Fruit fly (Drosophila melanogaster) whole organism, embryonic: ENCODE data around the gene fwd.
A peak's percentile ranks its signal among the peaks of the same experiment; 100 is the strongest.

Source experiments
- Atf3 ChIP-seq: fragments of 200-800 bp; sonication (Bioruptor generic); optimal IDR thresholded peaks from 3 replicates; lab custom pipeline; 2016; ENCODE audit warnings: missing biosample characterization, missing genetic modification characterization
- Bgb ChIP-seq: fragments of 200-800 bp; sonication (Bioruptor generic); IDR thresholded peaks from 2 replicates; pipeline ENCODE4 v1.3.6; 2022; ENCODE audit warnings: missing biosample characterization, missing genetic modification characterization; ENCODE audit not compliant: partially characterized antibody
- CG10267 ChIP-seq: fragments of 200-800 bp; sonication (Bioruptor generic); optimal IDR thresholded peaks from 2 replicates; lab custom pipeline; 2018; ENCODE audit warnings: missing biosample characterization, mild to moderate bottlenecking, missing genetic modification characterization, moderate library complexity
- CG10462 ChIP-seq: fragments of 200-800 bp; sonication (Bioruptor generic); optimal IDR thresholded peaks from 2 replicates; lab custom pipeline; 2016; ENCODE audit warnings: missing biosample characterization, missing genetic modification characterization
- CG10654 ChIP-seq: fragments of 200-800 bp; sonication (Bioruptor generic); optimal IDR thresholded peaks from 2 replicates; lab custom pipeline; 2016; ENCODE audit warnings: missing biosample characterization, missing genetic modification characterization
- CG11398 ChIP-seq: fragments of 200-800 bp; sonication (Bioruptor generic); optimal IDR thresholded peaks from 2 replicates; lab custom pipeline; 2016; ENCODE audit warnings: missing biosample characterization, missing genetic modification characterization
- CG1233 ChIP-seq: fragments of 200-800 bp; sonication (Bioruptor generic); optimal IDR thresholded peaks from 4 replicates; lab custom pipeline; 2018; ENCODE audit warnings: missing biosample characterization, mild to moderate bottlenecking, missing genetic modification characterization
- CG12942 ChIP-seq: fragments of 200-800 bp; sonication (Bioruptor generic); optimal IDR thresholded peaks from 3 replicates; lab custom pipeline; 2016; ENCODE audit warnings: missing biosample characterization, missing genetic modification characterization
- CG15073 ChIP-seq: fragments of 200-800 bp; sonication (Bioruptor generic); optimal IDR thresholded peaks from 2 replicates; lab custom pipeline; 2016; ENCODE audit warnings: missing biosample characterization, missing genetic modification characterization
- CG1647 ChIP-seq: fragments of 200-800 bp; sonication (Bioruptor generic); optimal IDR thresholded peaks from 3 replicates; lab custom pipeline; 2016; ENCODE audit warnings: missing biosample characterization, missing genetic modification characterization
- CG4730 ChIP-seq: fragments of 200-800 bp; sonication (Bioruptor generic); IDR thresholded peaks from 2 replicates; pipeline ENCODE4 v1.3.6; 2022; ENCODE audit warnings: missing biosample characterization, missing genetic modification characterization
- CG4854 ChIP-seq: fragments of 200-800 bp; sonication (Bioruptor generic); optimal IDR thresholded peaks from 2 replicates; lab custom pipeline; 2016; ENCODE audit warnings: missing biosample characterization, missing genetic modification characterization, inconsistent platforms
- CG6854 ChIP-seq: fragments of 200-800 bp; sonication (Bioruptor generic); optimal IDR thresholded peaks from 3 replicates; lab custom pipeline; 2017; ENCODE audit warnings: missing biosample characterization, mild to moderate bottlenecking, missing genetic modification characterization
- CG9932 ChIP-seq: fragments of 200-800 bp; sonication (Bioruptor generic); IDR thresholded peaks from 2 replicates; pipeline ENCODE4 v1.3.6; 2022; ENCODE audit warnings: missing biosample characterization, missing genetic modification characterization
- D ChIP-seq, 2 experiments: fragments of 200-800 bp in 1 of 2; fragments of >200 bp in 1 of 2; sonication (Bioruptor generic) in 1 of 2; optimal IDR thresholded peaks; 2 replicates in 1 of 2; 3 replicates in 1 of 2; lab custom pipeline; 2017; ENCODE audit warnings: mild to moderate bottlenecking in 1 of 2, missing biosample characterization in 1 of 2, missing genetic modification characterization in 1 of 2, missing genetic modification reagents in 1 of 2
- E2f1 ChIP-seq: fragments of 200-800 bp; sonication (Bioruptor generic); IDR thresholded peaks from 2 replicates; pipeline ENCODE4 v1.3.6; 2022; ENCODE audit warnings: missing biosample characterization, missing genetic modification characterization
- Ets65A ChIP-seq: fragments of 200-800 bp; sonication (Bioruptor generic); peaks from one replicate; lab custom pipeline; 2016; ENCODE audit warnings: missing biosample characterization, missing genetic modification characterization
- GATAe ChIP-seq: fragments of 200-800 bp; sonication (Bioruptor generic); conservative IDR thresholded peaks from 2 replicates; pipeline ENCODE4 v1.3.6; 2022; ENCODE audit warnings: missing biosample characterization, missing genetic modification characterization
- HLH4C ChIP-seq: fragments of 200-800 bp; sonication (Bioruptor generic); IDR thresholded peaks from 3 replicates; pipeline ENCODE4 v1.3.6; 2022; ENCODE audit warnings: missing biosample characterization, missing genetic modification characterization; ENCODE audit not compliant: partially characterized antibody
- HLHmδ ChIP-seq: fragments of 200-800 bp; sonication (Bioruptor generic); optimal IDR thresholded peaks from 2 replicates; lab custom pipeline; 2018; ENCODE audit warnings: missing biosample characterization, mild to moderate bottlenecking, missing genetic modification characterization, moderate library complexity
- Myb ChIP-seq: fragments of 200-800 bp; sonication (Bioruptor generic); optimal IDR thresholded peaks from 2 replicates; lab custom pipeline; 2016; ENCODE audit warnings: missing biosample characterization, missing genetic modification characterization
- Trl ChIP-seq, 3 experiments: fragments of >200 bp in 2 of 3; fragments of 200-800 bp in 1 of 3; sonication (Bioruptor generic) in 1 of 3; optimal IDR thresholded peaks; 2 replicates in 1 of 3; 3 replicates in 2 of 3; lab custom pipeline; 2016 to 2017; ENCODE audit warnings: missing biosample characterization in 1 of 3, missing genetic modification characterization in 1 of 3
- abd-A ChIP-seq: fragments of 200-800 bp; sonication (Bioruptor generic); optimal IDR thresholded peaks from 3 replicates; lab custom pipeline; 2019; ENCODE audit warnings: missing biosample characterization, mild to moderate bottlenecking, missing genetic modification characterization, moderate library complexity
- az2 ChIP-seq: fragments of 200-800 bp; sonication (Bioruptor generic); optimal IDR thresholded peaks from 3 replicates; lab custom pipeline; 2016; ENCODE audit warnings: missing biosample characterization, missing genetic modification characterization
- bbx ChIP-seq: fragments of 200-800 bp; sonication (Bioruptor generic); IDR thresholded peaks from 2 replicates; pipeline ENCODE4 v1.3.6; 2022; ENCODE audit warnings: missing biosample characterization, missing genetic modification characterization; ENCODE audit not compliant: partially characterized antibody
- disco-r ChIP-seq: fragments of 200-800 bp; sonication (Bioruptor generic); optimal IDR thresholded peaks from 2 replicates; lab custom pipeline; 2016; ENCODE audit warnings: missing biosample characterization, missing genetic modification characterization
- ewg ChIP-seq: fragments of 200-800 bp; sonication (Bioruptor generic); optimal IDR thresholded peaks from 3 replicates; lab custom pipeline; 2017; ENCODE audit warnings: mild to moderate bottlenecking, missing biosample characterization, missing genetic modification reagents, missing genetic modification characterization
- ind ChIP-seq: fragments of 200-800 bp; sonication (Bioruptor generic); optimal IDR thresholded peaks from 3 replicates; lab custom pipeline; 2016; ENCODE audit warnings: missing biosample characterization, missing genetic modification characterization
- pan ChIP-seq, 4 experiments: fragments of >200 bp in 3 of 4; fragments of 200-800 bp in 1 of 4; sonication (Bioruptor generic) in 1 of 4; optimal IDR thresholded peaks in 3 of 4; IDR thresholded peaks in 1 of 4; 2 replicates each; pipeline versions ENCODE4 v1.3.6 to Lab custom; 2017 to 2022; ENCODE audit warnings: missing biosample characterization in 2 of 4, missing genetic modification characterization in 2 of 4, mixed read lengths in 1 of 4
- psq ChIP-seq: fragments of 200-800 bp; sonication (Bioruptor generic); optimal IDR thresholded peaks from 2 replicates; lab custom pipeline; 2017; ENCODE audit warnings: missing biosample characterization, missing genetic modification characterization
- schlank ChIP-seq: fragments of 200-800 bp; sonication (Bioruptor generic); optimal IDR thresholded peaks from 2 replicates; lab custom pipeline; 2018; ENCODE audit warnings: missing biosample characterization, mild to moderate bottlenecking, missing genetic modification characterization
- sens ChIP-seq: fragments of 200-800 bp; sonication (Bioruptor generic); peaks from one replicate; lab custom pipeline; 2016; ENCODE audit warnings: missing biosample characterization, missing genetic modification characterization
- twi ChIP-seq: fragments of 200-800 bp; optimal IDR thresholded peaks from 2 replicates; lab custom pipeline; 2019; ENCODE audit warnings: missing biosample characterization, mild to moderate bottlenecking, missing genetic modification characterization, moderate library complexity
- usp ChIP-seq: fragments of >200 bp; optimal IDR thresholded peaks from 2 replicates; lab custom pipeline; 2017; ENCODE audit warnings: missing biosample characterization, missing genetic modification characterization

The fwd gene

dm6 chr3L:320798-321197 lies 1.1 kb upstream of the fwd start:
- TF ChIP-seq twi (tag; lab: Kevin White, UChicago), result peak; percentile 98
- TF ChIP-seq E2f1, result no peak
- TF ChIP-seq HLHmδ, result peak; percentile 30
- TF ChIP-seq sens (GFP tag; lab: Kevin White, UChicago), result peak; percentile 74
- no peak for TF ChIP-seq CG4730 (GFP tag; lab: Robert Waterston, UW)
- TF ChIP-seq, all 482 proteins: peak for 3

- TF ChIP-seq D (optimal IDR thresholded peaks at IDR 0.05; lab: Kevin White, UChicago), result peak; percentile 17
- no peak for TF ChIP-seq D (GFP tag; optimal IDR thresholded peaks at IDR 0.05; lab: Kevin White, UChicago)
- TF ChIP-seq CG10462, result peak; percentile 60
- TF ChIP-seq Myb (GFP tag; lab: Kevin White, UChicago), result peak; percentile 65
- peak; percentile 63 for TF ChIP-seq sens (GFP tag; lab: Kevin White, UChicago)
- TF ChIP-seq CG4854, result no peak
- TF ChIP-seq CG10267, result no peak
- TF ChIP-seq, all 482 proteins: peak for 4
Observed at dm6 chr3L:320010-320337, 290 bp upstream of the fwd start.

DNA sequence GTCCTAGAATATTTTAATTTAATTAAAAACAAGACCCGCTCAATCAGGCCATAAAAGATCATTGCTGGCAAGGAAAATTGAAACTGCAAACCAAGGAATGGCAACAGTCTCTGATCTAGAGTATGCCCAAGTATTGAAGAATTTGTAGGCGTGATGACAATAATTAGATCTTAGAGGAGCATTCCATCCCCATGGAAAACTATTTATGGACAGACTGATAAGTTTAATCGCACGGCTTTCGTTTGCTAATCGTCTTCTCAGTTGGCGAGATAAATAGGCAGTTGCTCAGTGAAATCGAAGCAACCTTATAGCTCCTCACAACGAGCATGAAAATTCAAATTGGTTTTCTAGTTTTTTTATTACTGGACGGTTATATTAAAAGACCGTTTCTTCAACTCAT lies 2.9 kb downstream of the fwd start, which contains the start of gene ddbt:
ddbt (plus strand) TSS at position 301 of the 400 bp plus-strand sequence.
- TF ChIP-seq GATAe (GFP tag; lab: Robert Waterston, UW) (no peak), schlank (tag; lab: Kevin White, UChicago) (no peak), psq (GFP tag; lab: Kevin White, UChicago) (no peak), CG15073 (GFP tag; lab: Kevin White, UChicago) (no peak), Trl (optimal IDR thresholded peaks at IDR 0.05; lab: Kevin White, UChicago) (no peak), Trl (GFP tag; optimal IDR thresholded peaks at IDR 0.05; lab: Kevin White, UChicago) (no peak), CG9932 (no peak), disco-r (GFP tag; lab: Kevin White, UChicago) (no peak), CG1647 (GFP tag; lab: Kevin White, UChicago) (no peak), CG12942 (GFP tag; lab: Kevin White, UChicago) (no peak), usp (GFP tag; lab: Kevin White, UChicago) (no peak), Bgb (GFP tag; lab: Robert Waterston, UW) (no peak), CG1233 (GFP tag; lab: Kevin White, UChicago) (no peak)

DNA sequence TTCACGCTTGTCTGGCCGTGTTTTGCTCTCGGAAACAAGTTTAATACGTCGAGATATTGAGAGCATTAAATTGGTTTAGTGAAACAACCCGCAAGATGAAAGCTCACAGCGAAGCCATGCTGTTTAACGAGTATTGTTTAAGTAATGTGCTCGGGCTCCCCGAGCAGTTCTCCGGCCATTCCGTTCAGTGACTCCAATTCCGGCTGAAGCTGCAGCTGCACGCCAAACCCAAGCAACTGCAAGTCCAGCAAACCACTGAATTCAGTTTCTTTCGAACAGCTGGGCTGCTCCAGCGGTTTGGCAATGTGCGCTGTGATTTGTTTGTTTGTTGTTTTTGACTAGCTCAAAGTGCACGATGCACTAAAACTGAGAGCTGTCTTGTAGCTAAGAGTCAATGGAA lies 4.5 kb downstream of the fwd start:
- no peak for TF ChIP-seq D (optimal IDR thresholded peaks at IDR 0.05; lab: Kevin White, UChicago)
- no peak for TF ChIP-seq D (GFP tag; optimal IDR thresholded peaks at IDR 0.05; lab: Kevin White, UChicago)
- peak; percentile 78 for TF ChIP-seq Ets65A
- no peak for TF ChIP-seq az2
- no peak for TF ChIP-seq pan (optimal IDR thresholded peaks at IDR 0.05; lab: Kevin White, UChicago)
- TF ChIP-seq pan (GFP tag; optimal IDR thresholded peaks at IDR 0.05 in 1 of 2, IDR thresholded peaks at IDR 0.05 in 1 of 2), result no peak
- no peak for TF ChIP-seq CG11398 (GFP tag; lab: Kevin White, UChicago)
- TF ChIP-seq CG4730 (GFP tag; lab: Robert Waterston, UW), result no peak
- no peak for TF ChIP-seq bbx (GFP tag; lab: Robert Waterston, UW)
- peak; percentile 38 for TF ChIP-seq sens (GFP tag; lab: Kevin White, UChicago)
- TF ChIP-seq Atf3 (GFP tag; lab: Kevin White, UChicago), result no peak
- no peak for TF ChIP-seq ewg (GFP tag; lab: Kevin White, UChicago)
- no peak for TF ChIP-seq CG10654
- no peak for TF ChIP-seq CG6854 (GFP tag; lab: Kevin White, UChicago)
- no peak for TF ChIP-seq schlank (tag; lab: Kevin White, UChicago)
- TF ChIP-seq abd-A (tag; lab: Kevin White, UChicago), result no peak
- no peak for TF ChIP-seq ind (GFP tag; lab: Kevin White, UChicago)
- TF ChIP-seq HLH4C (GFP tag; lab: Robert Waterston, UW), result no peak
- TF ChIP-seq, all 482 proteins: peak for 2
